Worm (Caenorhabditis elegans) whole organism, L4 larva: ENCODE measurements around the gene T16A9.5.
"Not testable (repeated sequence)": the region's sequence is repeated elsewhere in the genome, so short reads cannot be mapped to it uniquely, and the experiment has no call there.

Source experiments
- F44E2.7 ChIP-seq: fragments of 200-800 bp; sonication (Bioruptor generic); IDR thresholded peaks from 2 replicates; pipeline ENCODE4 v2.1.2; 2022; ENCODE audit warnings: missing genetic modification characterization, missing compliant biosample characterization
- F49E8.2 ChIP-seq: sonication (generic microtip); optimal IDR thresholded peaks from 2 replicates; lab custom pipeline; 2016; ENCODE audit warnings: missing compliant biosample characterization, mild to moderate bottlenecking, missing genetic modification characterization, borderline replicate concordance
- attf-4 ChIP-seq: sonication (generic microtip); optimal IDR thresholded peaks from 3 replicates; lab custom pipeline; 2017; ENCODE audit warnings: missing biosample characterization, missing genetic modification characterization
- mdl-1 ChIP-seq, 2 experiments: fragments of 150-350 bp in 1 of 2; sonication (generic microtip) in 1 of 2; optimal IDR thresholded peaks; 2 replicates each; lab custom pipeline; 2014 to 2017; ENCODE audit warnings: missing biosample characterization in 2 of 2, missing genetic modification characterization in 2 of 2
- nhr-11 ChIP-seq: fragments of 150-350 bp; optimal IDR thresholded peaks from 2 replicates; lab custom pipeline; 2014; ENCODE audit warnings: missing biosample characterization, missing genetic modification characterization
- nhr-237 ChIP-seq: sonication (generic microtip); optimal IDR thresholded peaks from 2 replicates; lab custom pipeline; 2017; ENCODE audit warnings: missing biosample characterization, missing genetic modification characterization
- nhr-28 ChIP-seq: fragments of 150-350 bp; optimal IDR thresholded peaks from 2 replicates; lab custom pipeline; 2014; ENCODE audit warnings: missing biosample characterization, missing genetic modification characterization
- nhr-76 ChIP-seq: fragments of 150-350 bp; optimal IDR thresholded peaks from 2 replicates; lab custom pipeline; 2014; ENCODE audit warnings: missing biosample characterization, missing genetic modification characterization
- pha-4 ChIP-seq, 2 experiments: fragments of 150-350 bp in 1 of 2; fragments of 200-800 bp in 1 of 2; sonication (Bioruptor generic) in 1 of 2; IDR thresholded peaks in 1 of 2; optimal IDR thresholded peaks in 1 of 2; 2 replicates each; pipeline versions ENCODE4 v1.3.6 to Lab custom; 2014 to 2022; ENCODE audit warnings: missing genetic modification characterization in 2 of 2, missing genetic modification reagents in 2 of 2, missing biosample characterization in 1 of 2, missing compliant biosample characterization in 1 of 2
- php-3 ChIP-seq: fragments of 200-800 bp; sonication (Bioruptor generic); IDR thresholded peaks from 2 replicates; pipeline ENCODE4 v1.3.6; 2022; ENCODE audit warnings: missing genetic modification reagents, missing genetic modification characterization, missing compliant biosample characterization
- skn-1 ChIP-seq: fragments of 150-350 bp; optimal IDR thresholded peaks from 2 replicates; lab custom pipeline; 2014; ENCODE audit warnings: missing biosample characterization, missing genetic modification characterization
- unc-62 ChIP-seq, 3 experiments: fragments of 150-350 bp in 1 of 3; sonication (generic microtip); optimal IDR thresholded peaks in 2 of 3; peaks in 1 of 3; 1 replicate in 1 of 3; 2 replicates in 2 of 3; lab custom pipeline; 2014 to 2017; ENCODE audit warnings: missing biosample characterization in 3 of 3, missing genetic modification characterization in 3 of 3, missing genetic modification reagents in 3 of 3, missing genotype in 1 of 3

ce11 chrV:14205214-14205613 lies 9.8 kb downstream of the T16A9.5 start, which contains the start of gene T16A9.3:
- not testable (repeated sequence) for TF ChIP-seq F49E8.2; nhr-28 (tag; lab: Kevin White, UChicago); nhr-237; unc-62 (GFP tag; optimal IDR thresholded peaks at IDR 0.05 in 1 of 2; lab: Kevin White, UChicago); unc-62 (tag; optimal IDR thresholded peaks at IDR 0.05; lab: Kevin White, UChicago); php-3 (GFP tag; lab: Robert Waterston, UW); pha-4 (GFP tag; IDR thresholded peaks at IDR 0.05; lab: Robert Waterston, UW); pha-4 (tag; optimal IDR thresholded peaks at IDR 0.05; lab: Kevin White, UChicago); nhr-76; mdl-1 (tag; optimal IDR thresholded peaks at IDR 0.05; lab: Kevin White, UChicago); F44E2.7; nhr-11 (tag; lab: Kevin White, UChicago); skn-1 (tag; lab: Kevin White, UChicago); attf-4 (tag; lab: Kevin White, UChicago)
